Fruit fly (Drosophila melanogaster): Measurements from ENCODE around the gene CG14694.

DNA sequence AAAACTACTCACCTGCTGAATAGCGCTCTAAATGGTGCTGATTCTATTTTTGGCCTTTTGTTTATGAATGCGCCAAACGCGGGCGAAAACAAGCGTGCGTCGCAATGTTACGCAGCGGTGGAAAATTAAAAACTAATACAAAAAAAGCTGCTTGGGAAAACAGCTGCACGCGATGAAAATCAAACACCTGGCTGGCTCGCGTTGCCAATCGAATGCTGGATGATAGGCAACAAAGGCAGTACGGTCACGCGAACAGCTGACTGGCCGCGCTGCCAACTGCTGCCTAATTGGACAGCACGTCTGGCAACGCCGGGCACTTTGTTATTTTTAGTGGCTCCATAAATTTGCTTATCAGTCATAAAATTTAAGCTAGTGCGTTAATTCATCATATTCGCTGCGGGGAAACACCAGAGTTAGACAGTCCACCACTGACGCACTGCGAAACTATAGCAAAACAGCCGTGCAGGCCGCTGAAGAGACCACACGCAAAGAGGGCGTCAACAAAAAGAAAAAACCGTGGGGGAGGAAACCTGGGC, 8.9 kb upstream of the CG14694 start, which contains the start of the genes SelR and Tsp86D:
- no peak for TF ChIP-seq CG8478 (optimal IDR thresholded peaks at IDR 0.05)
- TF ChIP-seq CTCF (optimal IDR thresholded peaks at IDR 0.05), result peak; percentile 42 to 44

Data from S2 (cell line).